Worm (Caenorhabditis elegans): ENCODE results near the gene C33G8.2.

The C33G8.2 gene

DNA sequence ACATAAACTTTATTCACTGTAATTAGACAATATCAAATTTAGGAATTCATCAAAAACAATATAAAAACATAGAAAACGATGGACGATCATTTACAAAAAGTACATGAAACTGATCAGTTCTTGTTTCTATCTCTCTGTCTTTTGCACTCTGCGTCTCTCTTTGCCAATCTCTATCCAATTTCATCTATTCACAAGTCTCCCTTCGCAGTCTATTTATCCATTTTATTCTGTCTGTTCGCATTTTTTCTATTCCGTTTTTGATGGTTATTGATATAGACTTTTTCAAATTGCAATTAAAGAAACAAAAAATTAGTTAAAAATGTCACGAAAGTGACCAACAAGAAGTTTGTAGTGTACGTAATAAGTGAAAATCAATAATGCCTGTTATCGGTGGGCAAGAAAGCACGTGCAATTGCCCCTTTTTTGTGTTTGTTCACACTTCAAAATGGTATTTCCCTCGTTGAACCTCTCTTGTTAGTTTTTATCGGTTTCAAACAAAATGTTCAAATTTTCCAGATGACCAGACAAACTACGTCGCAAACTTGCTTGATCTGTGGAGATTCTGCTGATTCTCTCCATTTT lies 11.2 kb upstream of the C33G8.2 start, which contains the start of gene nhr-42 (continued):
- TF ChIP-seq aly-2 (tag; optimal IDR thresholded peaks at IDR 0.05) (no peak), lsy-2 (tag; optimal IDR thresholded peaks at IDR 0.05) (peak in 1 of 2 experiments; percentile 21), ama-1 (optimal IDR thresholded peaks at IDR 0.05) (no peak), egl-27 (tag; optimal IDR thresholded peaks at IDR 0.05) (no peak), pqm-1 (tag; optimal IDR thresholded peaks at IDR 0.05) (no peak), F16B12.6 (tag; optimal IDR thresholded peaks at IDR 0.05) (no peak), nhr-71 (tag; optimal IDR thresholded peaks at IDR 0.05) (peak; percentile 50), hlh-4 (tag; optimal IDR thresholded peaks at IDR 0.05) (no peak), hlh-17 (GFP tag; optimal IDR thresholded peaks at IDR 0.05; ENCODE audit: borderline replicate concordance) (no peak), mdl-1 (tag; optimal IDR thresholded peaks at IDR 0.05) (peak in 1 of 2 experiments; percentile 58), unc-98 (GFP tag; IDR thresholded peaks at IDR 0.05) (no peak), dsc-1 (tag; optimal IDR thresholded peaks at IDR 0.05) (no peak), alr-1 (tag; optimal IDR thresholded peaks at IDR 0.05; ENCODE audit: borderline replicate concordance) (no peak), zip-4 (GFP tag; optimal IDR thresholded peaks at IDR 0.05) (no peak), isw-1 (GFP tag; IDR thresholded peaks at IDR 0.05) (no peak), C04F5.9 (tag; optimal IDR thresholded peaks at IDR 0.05) (no peak), ces-1 (GFP tag; optimal IDR thresholded peaks at IDR 0.05) (no peak), nhr-84 (tag; optimal IDR thresholded peaks at IDR 0.05) (no peak), mep-1 (tag; optimal IDR thresholded peaks at IDR 0.05) (peak; percentile 22), lin-14 (GFP tag; optimal IDR thresholded peaks at IDR 0.05) (peak; percentile 68), lin-15B (tag; optimal IDR thresholded peaks at IDR 0.05) (no peak), zag-1 (tag; optimal IDR thresholded peaks at IDR 0.05) (no peak), nhr-85 (tag) (peak; percentile 84), sup-37 (GFP tag; optimal IDR thresholded peaks at IDR 0.05) (no peak), nhr-237 (tag; optimal IDR thresholded peaks at IDR 0.05) (peak; percentile 17), sptf-1 (tag; optimal IDR thresholded peaks at IDR 0.05) (no peak), xbp-1 (tag; optimal IDR thresholded peaks at IDR 0.05) (no peak), unc-62 (GFP tag; optimal IDR thresholded peaks at IDR 0.05) (no peak), nhr-47 (tag; optimal IDR thresholded peaks at IDR 0.05) (no peak), fkh-8 (tag; optimal IDR thresholded peaks at IDR 0.05) (no peak), rnt-1 (tag; optimal IDR thresholded peaks at IDR 0.05) (no peak), ceh-8 (GFP tag; optimal IDR thresholded peaks at IDR 0.05) (no peak)

DNA sequence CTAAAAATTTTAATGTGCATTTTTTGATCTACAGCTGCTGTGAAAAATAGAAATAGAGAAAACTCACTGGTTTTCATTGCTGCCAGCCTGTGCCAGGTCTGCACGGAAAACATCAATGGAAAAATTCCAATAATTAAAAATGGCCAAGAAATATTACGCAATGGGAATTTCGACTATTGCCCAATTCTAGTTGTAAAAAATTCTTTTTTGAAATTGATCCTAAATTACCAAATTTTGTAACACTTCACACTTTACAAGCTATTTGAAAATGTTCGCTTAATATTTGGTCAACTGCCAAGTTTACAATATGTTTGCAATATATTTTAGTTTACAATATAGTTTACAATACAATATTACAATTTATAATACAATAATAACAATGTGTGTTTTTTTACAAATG lies 8.8 kb upstream of the C33G8.2 start:
- TF ChIP-seq pqm-1 (tag; optimal IDR thresholded peaks at IDR 0.05) (no peak), elt-2 (tag; optimal IDR thresholded peaks at IDR 0.05) (peak; percentile 1), efl-1 (optimal IDR thresholded peaks at IDR 0.05) (no peak), efl-1 (GFP tag; optimal IDR thresholded peaks at IDR 0.05 in 1 of 2) (peak in 1 of 2 experiments; percentile 75)

DNA sequence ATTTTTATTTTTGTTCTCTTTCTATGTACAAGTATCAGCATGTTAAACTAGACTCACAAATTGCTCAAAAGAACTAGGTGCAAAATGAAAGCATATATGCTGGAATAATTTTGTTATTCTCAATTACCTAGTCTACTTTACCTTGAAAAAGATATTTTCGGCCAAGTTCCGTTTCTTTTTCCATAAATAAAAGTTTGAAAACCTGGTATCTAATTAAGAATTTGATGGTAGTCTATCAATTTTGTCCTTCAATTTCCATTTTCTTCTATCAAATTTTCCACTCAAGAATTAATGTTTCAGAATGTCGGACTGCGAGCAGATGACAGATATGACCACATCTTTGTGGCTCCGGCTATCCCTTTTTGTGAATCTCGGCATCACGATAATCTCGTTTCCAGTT lies 5.7 kb upstream of the C33G8.2 start, which contains the start of gene srab-4:
Gene srab-4 (plus strand): TSS at position 301 of the 400 bp plus-strand sequence.
- TF ChIP-seq unc-30 (tag; optimal IDR thresholded peaks at IDR 0.05) = no peak

DNA sequence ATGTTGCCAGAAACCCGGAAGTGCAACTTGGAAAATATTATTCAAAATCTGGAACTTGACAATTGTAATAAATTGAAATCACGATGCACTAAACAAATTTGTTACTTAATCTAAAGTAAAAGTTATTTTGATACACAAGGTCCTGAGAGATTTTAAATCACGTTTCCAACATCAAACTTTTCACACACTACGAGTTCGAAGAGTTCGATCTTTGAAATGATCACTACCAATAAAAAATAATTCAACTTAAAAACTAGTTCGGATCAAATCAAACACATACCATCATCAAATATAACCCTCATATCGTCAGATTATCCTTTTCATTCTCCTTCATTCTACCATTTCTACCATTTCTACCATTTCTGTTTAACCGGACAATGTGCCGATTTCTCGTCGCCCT lies 3.6 kb upstream of the C33G8.2 start, which contains the start of gene spig-10:
Gene spig-10 (plus strand): TSS at position 301 of the 400 bp plus-strand sequence.
- TF ChIP-seq irx-1 (tag; optimal IDR thresholded peaks at IDR 0.05) (no peak), aly-2 (tag; optimal IDR thresholded peaks at IDR 0.05) (no peak), nhr-47 (tag; optimal IDR thresholded peaks at IDR 0.05) (no peak), nhr-90 (tag; optimal IDR thresholded peaks at IDR 0.05; ENCODE audit: poor library complexity) (no peak), hpl-2 (GFP tag; optimal IDR thresholded peaks at IDR 0.05) (no peak)

All from whole organism, L1 larva.